Fruit fly (Drosophila melanogaster) whole organism, prepupa: ENCODE measurements around the gene Osi11.

Experiments
- Blimp-1 ChIP-seq: fragments of 200-800 bp; sonication (Bioruptor generic); optimal IDR thresholded peaks from 3 replicates; lab custom pipeline; 2017; ENCODE audit warnings: missing biosample characterization, missing genetic modification characterization, mild to moderate bottlenecking, moderate library complexity, missing genetic modification reagents
- CG10631 ChIP-seq: fragments of 200-800 bp; sonication (Bioruptor generic); optimal IDR thresholded peaks from 2 replicates; lab custom pipeline; 2016; ENCODE audit warnings: missing biosample characterization, missing genetic modification characterization
- CG10669 ChIP-seq: fragments of 200-800 bp; sonication (Bioruptor generic); optimal IDR thresholded peaks from 3 replicates; lab custom pipeline; 2018; ENCODE audit warnings: missing biosample characterization, mild to moderate bottlenecking, missing genetic modification characterization, moderate library complexity
- CG11294 ChIP-seq: fragments of 200-800 bp; sonication (Bioruptor generic); IDR thresholded peaks from 2 replicates; pipeline ENCODE4 v1.3.6; 2022; ENCODE audit warnings: missing biosample characterization, missing genetic modification characterization
- CG11762 ChIP-seq: fragments of 200-800 bp; sonication (Bioruptor generic); optimal IDR thresholded peaks from 3 replicates; lab custom pipeline; 2016; ENCODE audit warnings: missing biosample characterization, missing genetic modification characterization; ENCODE audit not compliant: insufficient read depth
- CG15336 ChIP-seq: fragments of 200-800 bp; sonication (Bioruptor generic); IDR thresholded peaks from 2 replicates; pipeline ENCODE4 v1.3.6; 2022; ENCODE audit warnings: missing biosample characterization, missing genetic modification characterization
- CG1621 ChIP-seq: fragments of 200-800 bp; sonication (Bioruptor generic); optimal IDR thresholded peaks from 3 replicates; lab custom pipeline; 2018; ENCODE audit warnings: missing biosample characterization, mild to moderate bottlenecking, missing genetic modification characterization
- CG16779 ChIP-seq: fragments of 200-800 bp; sonication (Bioruptor generic); optimal IDR thresholded peaks from 3 replicates; lab custom pipeline; 2017; ENCODE audit warnings: missing biosample characterization, mild to moderate bottlenecking, missing genetic modification characterization
- CG3032 ChIP-seq: fragments of 200-800 bp; optimal IDR thresholded peaks from 2 replicates; lab custom pipeline; 2019; ENCODE audit warnings: missing biosample characterization, mild to moderate bottlenecking, missing genetic modification characterization, moderate library complexity
- CG31627 ChIP-seq: fragments of 200-800 bp; sonication (Bioruptor generic); optimal IDR thresholded peaks from 3 replicates; lab custom pipeline; 2016; ENCODE audit warnings: missing biosample characterization, missing genetic modification characterization
- CG34406 ChIP-seq: fragments of 200-800 bp; sonication (Bioruptor generic); optimal IDR thresholded peaks from 3 replicates; lab custom pipeline; 2016; ENCODE audit warnings: missing biosample characterization, missing genetic modification characterization
- CG3919 ChIP-seq: fragments of 200-800 bp; sonication (Bioruptor generic); optimal IDR thresholded peaks from 3 replicates; lab custom pipeline; 2016; ENCODE audit warnings: missing biosample characterization, missing genetic modification characterization
- CG4318 ChIP-seq: fragments of 200-800 bp; sonication (Bioruptor generic); optimal IDR thresholded peaks from 3 replicates; lab custom pipeline; 2017; ENCODE audit warnings: missing biosample characterization, mild to moderate bottlenecking, missing genetic modification characterization
- CG6163 ChIP-seq: fragments of 200-800 bp; sonication (Bioruptor generic); IDR thresholded peaks from 3 replicates; pipeline ENCODE4 v1.3.6; 2022; ENCODE audit warnings: missing biosample characterization, missing genetic modification characterization
- CG6276 ChIP-seq: fragments of 200-800 bp; sonication (Bioruptor generic); optimal IDR thresholded peaks from 2 replicates; lab custom pipeline; 2017; ENCODE audit warnings: missing biosample characterization, mild to moderate bottlenecking, missing genetic modification characterization
- CG6792 ChIP-seq: fragments of 200-800 bp; sonication (Bioruptor generic); optimal IDR thresholded peaks from 3 replicates; lab custom pipeline; 2016; ENCODE audit warnings: missing biosample characterization, missing genetic modification characterization
- CG6808 ChIP-seq: fragments of 200-800 bp; sonication (Bioruptor generic); optimal IDR thresholded peaks from 3 replicates; lab custom pipeline; 2017; ENCODE audit warnings: missing biosample characterization, missing genetic modification characterization, mild to moderate bottlenecking, moderate library complexity, missing genetic modification reagents
- CG6854 ChIP-seq: fragments of 200-800 bp; sonication (Bioruptor generic); optimal IDR thresholded peaks from 2 replicates; lab custom pipeline; 2017; ENCODE audit warnings: missing biosample characterization, mild to moderate bottlenecking, missing genetic modification characterization
- CG8119 ChIP-seq: fragments of 200-800 bp; sonication (Bioruptor generic); IDR thresholded peaks from 3 replicates; pipeline ENCODE4 v1.3.6; 2022; ENCODE audit warnings: missing biosample characterization, missing genetic modification characterization
- CG8319 ChIP-seq: fragments of 200-800 bp; sonication (Bioruptor generic); optimal IDR thresholded peaks from 3 replicates; lab custom pipeline; 2016; ENCODE audit warnings: missing biosample characterization, missing genetic modification characterization
- CG9139 ChIP-seq: fragments of 200-800 bp; sonication (Bioruptor generic); optimal IDR thresholded peaks from 3 replicates; lab custom pipeline; 2017; ENCODE audit warnings: missing biosample characterization, mild to moderate bottlenecking, missing genetic modification characterization
- Eip78C ChIP-seq: fragments of 200-800 bp; sonication (Bioruptor generic); peaks from one replicate; lab custom pipeline; 2016; ENCODE audit warnings: missing biosample characterization, missing genetic modification characterization
- Ets21C ChIP-seq: fragments of 200-800 bp; sonication (Bioruptor generic); optimal IDR thresholded peaks from 3 replicates; lab custom pipeline; 2016; ENCODE audit warnings: missing biosample characterization, missing genetic modification characterization
- Ets96B ChIP-seq: fragments of 200-800 bp; optimal IDR thresholded peaks from 2 replicates; lab custom pipeline; 2019; ENCODE audit warnings: missing biosample characterization, mild to moderate bottlenecking, missing genetic modification characterization, moderate library complexity
- Gug ChIP-seq: fragments of 200-800 bp; sonication (Bioruptor generic); IDR thresholded peaks from 2 replicates; pipeline ENCODE4 v1.3.6; 2022; ENCODE audit warnings: missing biosample characterization, missing genetic modification characterization
- Hr38 ChIP-seq: sonication (Bioruptor generic); optimal IDR thresholded peaks from 2 replicates; lab custom pipeline; 2016; ENCODE audit warnings: missing biosample characterization, missing genetic modification characterization
- Hr39 ChIP-seq: fragments of 200-800 bp; sonication (Bioruptor generic); optimal IDR thresholded peaks from 2 replicates; lab custom pipeline; 2016; ENCODE audit warnings: missing biosample characterization, missing genetic modification characterization
- Hr4 ChIP-seq: fragments of 200-800 bp; sonication (Bioruptor generic); optimal IDR thresholded peaks from 3 replicates; lab custom pipeline; 2016; ENCODE audit warnings: missing biosample characterization, missing genetic modification characterization
- Lpt ChIP-seq: fragments of 200-800 bp; sonication (Bioruptor generic); optimal IDR thresholded peaks from 3 replicates; lab custom pipeline; 2016; ENCODE audit warnings: missing biosample characterization, missing genetic modification characterization
- Smox ChIP-seq: fragments of 200-800 bp; sonication (Bioruptor generic); optimal IDR thresholded peaks from 3 replicates; lab custom pipeline; 2016; ENCODE audit warnings: missing biosample characterization, missing genetic modification characterization
- Sox14 ChIP-seq: fragments of 200-800 bp; sonication (Bioruptor generic); optimal IDR thresholded peaks from 3 replicates; lab custom pipeline; 2016; ENCODE audit warnings: missing biosample characterization, missing genetic modification characterization
- achi ChIP-seq: fragments of 200-800 bp; sonication (Bioruptor generic); optimal IDR thresholded peaks from 3 replicates; lab custom pipeline; 2016; ENCODE audit warnings: missing biosample characterization, missing genetic modification characterization
- acj6 ChIP-seq: fragments of 200-800 bp; sonication (Bioruptor generic); optimal IDR thresholded peaks from 3 replicates; lab custom pipeline; 2016; ENCODE audit warnings: missing biosample characterization, missing genetic modification characterization
- dsx ChIP-seq: fragments of 200-800 bp; optimal IDR thresholded peaks from 3 replicates; lab custom pipeline; 2019; ENCODE audit warnings: missing biosample characterization, mild to moderate bottlenecking, missing genetic modification characterization, moderate library complexity; ENCODE audit not compliant: poor library complexity, severe bottlenecking
- eg ChIP-seq: fragments of 200-800 bp; sonication (Bioruptor generic); IDR thresholded peaks from 3 replicates; pipeline ENCODE4 v1.3.6; 2022; ENCODE audit warnings: missing biosample characterization, missing genetic modification characterization
- esn ChIP-seq: fragments of 200-800 bp; sonication (Bioruptor generic); optimal IDR thresholded peaks from 2 replicates; lab custom pipeline; 2016; ENCODE audit warnings: missing biosample characterization, mild to moderate bottlenecking, missing genetic modification characterization, moderate library complexity
- fd59A ChIP-seq: fragments of 200-800 bp; sonication (Bioruptor generic); optimal IDR thresholded peaks from 2 replicates; lab custom pipeline; 2017; ENCODE audit warnings: missing biosample characterization, mild to moderate bottlenecking, missing genetic modification characterization, missing genetic modification reagents
- fd85E ChIP-seq: fragments of 200-800 bp; sonication (Bioruptor generic); optimal IDR thresholded peaks from 3 replicates; lab custom pipeline; 2016; ENCODE audit warnings: missing biosample characterization, missing genetic modification characterization
- fkh ChIP-seq: fragments of 200-800 bp; sonication (Bioruptor generic); optimal IDR thresholded peaks from 3 replicates; lab custom pipeline; 2017; ENCODE audit warnings: missing biosample characterization, mild to moderate bottlenecking, missing genetic modification characterization, moderate library complexity
- pdm3 ChIP-seq: fragments of 200-800 bp; sonication (Bioruptor generic); optimal IDR thresholded peaks from 3 replicates; lab custom pipeline; 2016; ENCODE audit warnings: missing biosample characterization, missing genetic modification characterization
- salr ChIP-seq, 2 experiments: fragments of 200-800 bp; sonication (Bioruptor generic); optimal IDR thresholded peaks; 3 replicates each; lab custom pipeline; 2016 to 2018; ENCODE audit warnings: missing biosample characterization in 2 of 2, missing genetic modification characterization in 2 of 2, mild to moderate bottlenecking in 1 of 2
- ss ChIP-seq, 2 experiments: fragments of 200-800 bp; sonication (Bioruptor generic); optimal IDR thresholded peaks; 2 replicates in 1 of 2; 3 replicates in 1 of 2; lab custom pipeline; 2017 to 2018; ENCODE audit warnings: mild to moderate bottlenecking in 2 of 2, missing biosample characterization in 2 of 2, missing genetic modification characterization in 2 of 2, moderate library complexity in 1 of 2
- svp ChIP-seq: fragments of 200-800 bp; sonication (Bioruptor generic); peaks from one replicate; lab custom pipeline; 2016; ENCODE audit warnings: missing biosample characterization, missing genetic modification characterization
- vri ChIP-seq: fragments of 200-800 bp; sonication (Bioruptor generic); optimal IDR thresholded peaks from 3 replicates; lab custom pipeline; 2016; ENCODE audit warnings: missing biosample characterization, mild to moderate bottlenecking, missing genetic modification characterization

Gene Osi11

dm6 chr3R:6231391-6231790, 37.2 kb downstream of the Osi11 start:
- no peak for TF ChIP-seq CG8319 (GFP tag; lab: Kevin White, UChicago)
- TF ChIP-seq Gug (GFP tag; lab: Robert Waterston, UW) = no peak
- TF ChIP-seq Ets21C = no peak
- TF ChIP-seq eg (GFP tag; lab: Robert Waterston, UW) = no peak
- TF ChIP-seq esn (GFP tag; lab: Kevin White, UChicago) = no peak
- TF ChIP-seq Ets96B = no peak
- TF ChIP-seq CG31627 (GFP tag; lab: Kevin White, UChicago) = no peak
- TF ChIP-seq CG11294 (GFP tag; lab: Robert Waterston, UW) = no peak
- TF ChIP-seq CG6276 = no peak
- no peak for TF ChIP-seq fd59A (GFP tag; lab: Kevin White, UChicago)
- TF ChIP-seq CG8119 = no peak
- no peak for TF ChIP-seq acj6 (GFP tag; lab: Kevin White, UChicago)
- no peak for TF ChIP-seq CG10669 (GFP tag; lab: Kevin White, UChicago)
- no peak for TF ChIP-seq CG3919 (GFP tag; lab: Kevin White, UChicago)
- no peak for TF ChIP-seq svp (GFP tag; lab: Kevin White, UChicago)
- TF ChIP-seq CG6792 (GFP tag; lab: Kevin White, UChicago) = no peak
- no peak for TF ChIP-seq fkh (GFP tag; lab: Kevin White, UChicago)

dm6 chr3R:6230298-6230697, 38.3 kb downstream of the Osi11 start:
- TF ChIP-seq Eip78C (GFP tag; lab: Kevin White, UChicago) (peak; percentile 6), Sox14 (no peak)

dm6 chr3R:6229055-6229841, 39.3 kb downstream of the Osi11 start:
- TF ChIP-seq CG16779 (no peak), achi (GFP tag; lab: Kevin White, UChicago) (peak; percentile 44), CG11762 (GFP tag; lab: Kevin White, UChicago) (no peak), salr (GFP tag; optimal IDR thresholded peaks at IDR 0.05; lab: Kevin White, UChicago) (peak in 1 of 2 experiments; percentile 32), vri (GFP tag; lab: Kevin White, UChicago) (no peak), Hr38 (GFP tag; lab: Kevin White, UChicago) (no peak), Blimp-1 (peak; percentile 72), CG1621 (no peak), eg (GFP tag; lab: Robert Waterston, UW) (no peak), fd85E (GFP tag; lab: Kevin White, UChicago) (no peak), Gug (GFP tag; lab: Robert Waterston, UW) (no peak), fkh (GFP tag; lab: Kevin White, UChicago) (no peak), acj6 (GFP tag; lab: Kevin White, UChicago) (peak; percentile 52), Hr4 (GFP tag; lab: Kevin White, UChicago) (peak; percentile 56), svp (GFP tag; lab: Kevin White, UChicago) (peak; percentile 37), CG9139 (GFP tag; lab: Kevin White, UChicago) (no peak), CG31627 (GFP tag; lab: Kevin White, UChicago) (no peak), CG8119 (no peak), Lpt (GFP tag; lab: Kevin White, UChicago) (no peak), CG10669 (GFP tag; lab: Kevin White, UChicago) (no peak), CG10631 (GFP tag; lab: Kevin White, UChicago) (peak; percentile 18), CG6276 (no peak), CG34406 (GFP tag; lab: Kevin White, UChicago) (peak; percentile 51), CG6792 (GFP tag; lab: Kevin White, UChicago) (peak; percentile 46), Smox (GFP tag; lab: Kevin White, UChicago) (no peak), Ets96B (no peak), CG6163 (GFP tag; lab: Robert Waterston, UW) (no peak), CG8319 (GFP tag; lab: Kevin White, UChicago) (no peak), CG15336 (GFP tag; lab: Robert Waterston, UW) (peak; percentile 31; the same call in 1 of the 2 replicates), ss (GFP tag; optimal IDR thresholded peaks at IDR 0.05; lab: Kevin White, UChicago) (no peak), dsx (GFP tag; lab: Kevin White, UChicago) (no peak), CG6854 (GFP tag; lab: Kevin White, UChicago) (peak; percentile 24), CG3032 (tag; lab: Kevin White, UChicago) (no peak), CG11294 (GFP tag; lab: Robert Waterston, UW) (no peak), CG4318 (GFP tag; lab: Kevin White, UChicago) (peak; percentile 60), pdm3 (GFP tag; lab: Kevin White, UChicago) (peak; percentile 13), fd59A (GFP tag; lab: Kevin White, UChicago) (no peak), CG6808 (no peak), CG3919 (GFP tag; lab: Kevin White, UChicago) (peak; percentile 41), Hr39 (GFP tag; lab: Kevin White, UChicago) (no peak), Eip78C (GFP tag; lab: Kevin White, UChicago) (peak; percentile 79)
